Worm (Caenorhabditis elegans) whole organism, young adult: ENCODE results near the gene rnp-4.

Experiments
- B0019.2 ChIP-seq: fragments of 200-800 bp; sonication (Bioruptor generic); conservative IDR thresholded peaks from 2 replicates; pipeline ENCODE4 v1.3.6; 2022; ENCODE audit warnings: missing genetic modification reagents, missing genetic modification characterization, missing compliant biosample characterization
- B0261.1 ChIP-seq: sonication (generic microtip); optimal IDR thresholded peaks from 2 replicates; lab custom pipeline; 2016; ENCODE audit warnings: mild to moderate bottlenecking, missing genetic modification characterization, moderate library complexity, missing compliant biosample characterization
- F23B12.7 ChIP-seq: sonication (generic microtip); optimal IDR thresholded peaks from 2 replicates; lab custom pipeline; 2017; ENCODE audit warnings: missing genetic modification characterization, mild to moderate bottlenecking, missing compliant biosample characterization, antibody characterized with exemption, moderate library complexity; ENCODE audit not compliant: insufficient read depth
- F33H1.4 ChIP-seq: fragments of 200-800 bp; sonication (Bioruptor generic); IDR thresholded peaks from 2 replicates; pipeline ENCODE4 v1.3.6; 2022; ENCODE audit warnings: missing genetic modification reagents, missing genetic modification characterization, missing compliant biosample characterization
- F37B4.10 ChIP-seq: fragments of 200-800 bp; sonication (Bioruptor generic); IDR thresholded peaks from 2 replicates; pipeline ENCODE4 v1.3.6; 2022; ENCODE audit warnings: missing genetic modification characterization, missing compliant biosample characterization
- F49E8.2 ChIP-seq: sonication (generic microtip); optimal IDR thresholded peaks from 3 replicates; lab custom pipeline; 2017; ENCODE audit warnings: missing genetic modification characterization, mild to moderate bottlenecking, missing compliant biosample characterization, antibody characterized with exemption, moderate library complexity; ENCODE audit not compliant: insufficient read depth
- F55B11.4 ChIP-seq: sonication (generic microtip); optimal IDR thresholded peaks from 2 replicates; lab custom pipeline; 2016; ENCODE audit warnings: missing compliant biosample characterization, missing genetic modification characterization, borderline replicate concordance; ENCODE audit not compliant: insufficient read depth
- Y56A3A.18 ChIP-seq: fragments of 200-800 bp; sonication (Bioruptor generic); IDR thresholded peaks from 2 replicates; pipeline ENCODE4 v1.3.6; 2022; ENCODE audit warnings: missing genetic modification reagents, missing genetic modification characterization, missing compliant biosample characterization
- Y79H2A.3 ChIP-seq: fragments of 200-800 bp; sonication (Bioruptor generic); conservative IDR thresholded peaks from 2 replicates; pipeline ENCODE4 v1.3.6; 2022; ENCODE audit warnings: missing genetic modification reagents, missing genetic modification characterization, missing compliant biosample characterization
- ama-1 ChIP-seq, 3 experiments: fragments of 150-350 bp in 1 of 3; sonication (generic microtip) in 2 of 3; optimal IDR thresholded peaks; 2 replicates each; lab custom pipeline; 2014 to 2018; ENCODE audit warnings: missing biosample characterization in 2 of 3, missing genetic modification characterization in 2 of 3, missing genetic modification reagents in 2 of 3
- aptf-2 ChIP-seq: fragments of 200-800 bp; sonication (Bioruptor generic); conservative IDR thresholded peaks from 2 replicates; pipeline ENCODE4 v1.3.6; 2022; ENCODE audit warnings: missing genetic modification reagents, missing genetic modification characterization, missing compliant biosample characterization
- aptf-3 ChIP-seq: fragments of 200-800 bp; sonication (Bioruptor generic); IDR thresholded peaks from 2 replicates; pipeline ENCODE4 v1.3.6; 2022; ENCODE audit warnings: missing genetic modification characterization, missing compliant biosample characterization
- ceh-40 ChIP-seq: fragments of 200-800 bp; sonication (Bioruptor generic); IDR thresholded peaks from 2 replicates; pipeline ENCODE4 v1.3.6; 2022; ENCODE audit warnings: missing genetic modification characterization, missing compliant biosample characterization
- ceh-58 ChIP-seq: fragments of 200-800 bp; sonication (Bioruptor generic); IDR thresholded peaks from 2 replicates; pipeline ENCODE4 v1.3.6; 2022; ENCODE audit warnings: missing genetic modification characterization, missing compliant biosample characterization
- ceh-91 ChIP-seq: fragments of 200-800 bp; sonication (Bioruptor generic); IDR thresholded peaks from 2 replicates; pipeline ENCODE4 v1.3.6; 2022; ENCODE audit warnings: missing genetic modification reagents, missing genetic modification characterization, missing compliant biosample characterization
- die-1 ChIP-seq: sonication (generic microtip); optimal IDR thresholded peaks from 2 replicates; lab custom pipeline; 2016; ENCODE audit warnings: missing genotype, mild to moderate bottlenecking, missing genetic modification characterization, missing compliant biosample characterization
- dox-1 ChIP-seq: fragments of 200-800 bp; sonication (Bioruptor generic); IDR thresholded peaks from 2 replicates; pipeline ENCODE4 v1.3.6; 2022; ENCODE audit warnings: missing genetic modification reagents, missing genetic modification characterization, missing compliant biosample characterization
- efl-1 ChIP-seq: fragments of 150-350 bp; optimal IDR thresholded peaks from 2 replicates; lab custom pipeline; 2014; ENCODE audit warnings: missing biosample characterization, missing genetic modification reagents, missing genetic modification characterization
- him-1 ChIP-seq: sonication (generic microtip); optimal IDR thresholded peaks from 2 replicates; lab custom pipeline; 2016; ENCODE audit warnings: missing genotype, missing genetic modification reagents, missing genetic modification characterization, missing compliant biosample characterization
- hmg-1.2 ChIP-seq: fragments of 200-800 bp; sonication (Bioruptor generic); IDR thresholded peaks from 2 replicates; pipeline ENCODE4 v1.3.6; 2022; ENCODE audit warnings: missing genetic modification reagents, missing genetic modification characterization, missing compliant biosample characterization
- hrde-1 ChIP-seq: sonication (generic microtip); optimal IDR thresholded peaks from 2 replicates; lab custom pipeline; 2016; ENCODE audit warnings: missing genetic modification characterization, mild to moderate bottlenecking, missing compliant biosample characterization, moderate library complexity, missing genotype, missing genetic modification reagents, borderline replicate concordance
- let-526 ChIP-seq: fragments of 200-800 bp; sonication (Bioruptor generic); IDR thresholded peaks from 2 replicates; pipeline ENCODE4 v1.3.6; 2022; ENCODE audit warnings: missing genetic modification reagents, missing genetic modification characterization, missing compliant biosample characterization
- let-607 ChIP-seq, 2 experiments: fragments of 200-800 bp in 1 of 2; sonication (Bioruptor generic) in 1 of 2; sonication (generic microtip) in 1 of 2; optimal IDR thresholded peaks; 2 replicates each; lab custom pipeline; 2016 to 2018; ENCODE audit warnings: mild to moderate bottlenecking in 2 of 2, missing compliant biosample characterization in 2 of 2, missing genetic modification characterization in 2 of 2, moderate library complexity in 2 of 2, missing genotype in 1 of 2
- lin-35 ChIP-seq, 3 experiments: fragments of 150-350 bp in 2 of 3; sonication (generic microtip) in 1 of 3; optimal IDR thresholded peaks; 2 replicates each; lab custom pipeline; 2014 to 2018; ENCODE audit warnings: missing biosample characterization in 3 of 3, missing genetic modification characterization in 3 of 3, missing genetic modification reagents in 3 of 3
- lsl-1 ChIP-seq: fragments of 200-800 bp; sonication (Bioruptor generic); optimal IDR thresholded peaks from 2 replicates; lab custom pipeline; 2018; ENCODE audit warnings: mild to moderate bottlenecking, missing genetic modification characterization, moderate library complexity, missing compliant biosample characterization
- mes-4 ChIP-seq: sonication (generic microtip); optimal IDR thresholded peaks from 2 replicates; lab custom pipeline; 2016; ENCODE audit warnings: missing genotype, missing genetic modification characterization, missing compliant biosample characterization
- nfya-1 ChIP-seq: sonication (generic microtip); optimal IDR thresholded peaks from 2 replicates; lab custom pipeline; 2017; ENCODE audit warnings: antibody characterized with exemption, missing compliant biosample characterization, missing genetic modification characterization, borderline replicate concordance; ENCODE audit not compliant: insufficient read depth
- nfya-2 ChIP-seq: fragments of 200-800 bp; sonication (Bioruptor generic); IDR thresholded peaks from 2 replicates; pipeline ENCODE4 v1.3.6; 2022; ENCODE audit warnings: missing genetic modification reagents, missing genetic modification characterization, missing compliant biosample characterization
- nhr-80 ChIP-seq: sonication (generic microtip); optimal IDR thresholded peaks from 2 replicates; lab custom pipeline; 2016; ENCODE audit warnings: missing genetic modification characterization, missing compliant biosample characterization
- rcor-1 ChIP-seq: fragments of 200-800 bp; sonication (Bioruptor generic); IDR thresholded peaks from 2 replicates; pipeline ENCODE4 v1.3.6; 2022; ENCODE audit warnings: missing genetic modification reagents, missing genetic modification characterization, missing compliant biosample characterization
- rec-8 ChIP-seq, 2 experiments: sonication (generic microtip); optimal IDR thresholded peaks; 2 replicates each; lab custom pipeline; 2016; ENCODE audit warnings: mild to moderate bottlenecking in 2 of 2, missing genetic modification characterization in 2 of 2, missing genetic modification reagents in 2 of 2, missing genotype in 2 of 2, missing biosample characterization in 1 of 2, missing compliant biosample characterization in 1 of 2, moderate library complexity in 1 of 2
- repo-1 ChIP-seq: sonication (generic microtip); optimal IDR thresholded peaks from 2 replicates; lab custom pipeline; 2017; ENCODE audit warnings: mild to moderate bottlenecking, missing genetic modification characterization, missing compliant biosample characterization
- rpc-1 ChIP-seq, 2 experiments: fragments of 150-350 bp in 1 of 2; sonication (generic microtip) in 1 of 2; optimal IDR thresholded peaks; 2 replicates each; lab custom pipeline; 2014 to 2018; ENCODE audit warnings: missing biosample characterization in 1 of 2, missing genetic modification characterization in 1 of 2, missing genetic modification reagents in 1 of 2, missing genotype in 1 of 2
- sdz-38 ChIP-seq: sonication (generic microtip); optimal IDR thresholded peaks from 2 replicates; lab custom pipeline; 2016; ENCODE audit warnings: missing genotype, missing genetic modification characterization, missing compliant biosample characterization
- snpc-4 ChIP-seq, 5 experiments: fragments of 150-350 bp in 1 of 5; sonication (generic microtip) in 4 of 5; optimal IDR thresholded peaks; 2 replicates each; lab custom pipeline; 2014 to 2018; ENCODE audit warnings: missing genetic modification characterization in 5 of 5, missing biosample characterization in 3 of 5, antibody characterized with exemption in 2 of 5, mild to moderate bottlenecking in 2 of 5, missing compliant biosample characterization in 2 of 5, missing genotype in 2 of 5, moderate library complexity in 2 of 5, missing genetic modification reagents in 1 of 5
- tbp1 ChIP-seq: fragments of 200-800 bp; sonication (Bioruptor generic); optimal IDR thresholded peaks from 2 replicates; lab custom pipeline; 2018; ENCODE audit warnings: mild to moderate bottlenecking, missing genetic modification characterization, missing compliant biosample characterization
- tlf-1 ChIP-seq: fragments of 200-800 bp; sonication (Bioruptor generic); optimal IDR thresholded peaks from 2 replicates; lab custom pipeline; 2018; ENCODE audit warnings: mild to moderate bottlenecking, missing genetic modification characterization, missing compliant biosample characterization
- unc-130 ChIP-seq: sonication (generic microtip); optimal IDR thresholded peaks from 2 replicates; lab custom pipeline; 2016; ENCODE audit warnings: missing genetic modification reagents, missing genetic modification characterization, missing compliant biosample characterization
- zfh-2 ChIP-seq: fragments of 200-800 bp; sonication (Bioruptor generic); conservative IDR thresholded peaks from 2 replicates; pipeline ENCODE4 v1.3.6; 2022; ENCODE audit warnings: missing genetic modification reagents, missing genetic modification characterization, missing compliant biosample characterization

rnp-4 gene

DNA sequence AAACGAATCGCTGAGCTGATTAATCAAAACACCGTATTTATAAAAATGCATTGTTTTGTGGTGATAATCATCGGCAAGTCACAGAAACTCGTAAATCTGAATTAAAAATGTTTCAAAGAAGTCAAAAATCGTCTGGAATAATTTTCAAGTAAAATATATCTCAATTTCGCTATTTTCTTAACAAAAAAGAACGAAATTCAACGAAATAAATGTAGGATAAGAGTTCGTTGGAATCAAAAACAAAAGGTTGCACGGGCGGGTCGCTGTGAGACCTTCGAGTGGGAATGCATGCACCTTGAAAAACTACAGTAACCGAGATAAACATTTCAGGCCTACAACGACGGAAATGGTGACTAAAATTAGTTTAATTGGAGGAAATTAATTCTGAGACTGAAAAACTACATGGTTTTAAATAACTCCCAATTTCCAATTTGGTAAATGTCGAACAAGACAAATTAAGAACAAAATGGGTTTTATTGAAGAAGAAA lies 28.3 kb downstream of the rnp-4 start, which contains the start of gene C28A5.1 (continued):
- TF ChIP-seq let-607 (tag; optimal IDR thresholded peaks at IDR 0.05; lab: Kevin White, UChicago) = no peak
- 0 out of 2 replicates have a peak, but pooled peaks have one; percentile 25 for TF ChIP-seq Y56A3A.18
- no peak for TF ChIP-seq rpc-1 (optimal IDR thresholded peaks at IDR 0.05; lab: Kevin White, UChicago)
- TF ChIP-seq rpc-1 (tag; optimal IDR thresholded peaks at IDR 0.05; lab: Kevin White, UChicago) = peak; percentile 13
- peak; percentile 81 for TF ChIP-seq efl-1 (GFP tag; lab: Kevin White, UChicago)
- peak; percentile 79 for TF ChIP-seq unc-130
- peak; percentile 79 for TF ChIP-seq dox-1 (GFP tag; lab: Robert Waterston, UW)
- peak in 1 of 3 experiments; percentile 41 for TF ChIP-seq lin-35 (GFP tag; optimal IDR thresholded peaks at IDR 0.05; lab: Kevin White, UChicago)
- peak; percentile 65 for TF ChIP-seq F23B12.7
- TF ChIP-seq B0019.2 (GFP tag; lab: Robert Waterston, UW) = no peak
- no peak for TF ChIP-seq nhr-80 (tag; lab: Kevin White, UChicago)
- peak; percentile 14 for TF ChIP-seq snpc-4 (GFP tag; optimal IDR thresholded peaks at IDR 0.05; lab: Kevin White, UChicago)
- peak in 2 of 4 experiments; percentile 14 to 34 for TF ChIP-seq snpc-4 (tag; optimal IDR thresholded peaks at IDR 0.05; lab: Kevin White, UChicago)
- TF ChIP-seq mes-4 (tag; lab: Kevin White, UChicago) = no peak
- no peak for TF ChIP-seq sdz-38 (tag; lab: Kevin White, UChicago)
- peak; percentile 77 for TF ChIP-seq ceh-91
- TF ChIP-seq hrde-1 (tag; lab: Kevin White, UChicago) = peak; percentile 67
- peak; percentile 97 for TF ChIP-seq lsl-1 (GFP tag; lab: Kevin White, UChicago)
- TF ChIP-seq F49E8.2 = peak; percentile 68
- no peak for TF ChIP-seq die-1 (tag; lab: Kevin White, UChicago)
- peak; percentile 7; the same call in 1 of the 2 replicates for TF ChIP-seq rcor-1
- no peak for TF ChIP-seq let-526 (GFP tag; lab: Robert Waterston, UW)
- no peak for TF ChIP-seq zfh-2
- TF ChIP-seq him-1 (tag; lab: Kevin White, UChicago) = peak; percentile 86
- peak; percentile 95 for TF ChIP-seq F33H1.4 (GFP tag; lab: Robert Waterston, UW)
- peak; percentile 39 for TF ChIP-seq tbp1 (GFP tag; lab: Kevin White, UChicago)
- no peak for TF ChIP-seq nfya-1 (tag; lab: Kevin White, UChicago)
- TF ChIP-seq tlf-1 (GFP tag; lab: Kevin White, UChicago) = peak; percentile 30
- TF ChIP-seq repo-1 (tag; lab: Kevin White, UChicago) = no peak
- peak; percentile 26; the same call in 1 of the 2 replicates for TF ChIP-seq hmg-1.2 (GFP tag; lab: Robert Waterston, UW)

DNA sequence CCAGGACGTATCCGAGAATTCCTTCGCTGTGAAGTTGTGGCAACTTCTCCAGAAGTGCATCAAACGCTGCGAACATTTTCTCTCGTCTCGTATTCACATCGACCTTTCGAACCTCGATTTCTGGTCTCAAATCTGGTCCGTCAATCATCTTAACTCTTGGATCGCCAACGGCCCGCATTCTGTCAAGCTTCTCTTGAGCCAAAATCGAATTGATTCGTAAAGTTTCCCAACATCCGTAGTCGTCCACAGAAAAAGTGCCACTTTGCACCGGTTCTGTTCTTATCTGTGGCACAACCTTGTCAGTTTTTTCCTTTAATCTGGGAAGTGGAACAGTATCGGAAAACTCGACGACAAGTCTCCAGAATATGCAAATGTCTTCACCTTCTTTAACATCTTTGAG lies 29.2 kb downstream of the rnp-4 start:
- TF ChIP-seq B0261.1 (no peak), Y79H2A.3 (GFP tag; lab: Robert Waterston, UW) (no peak), rec-8 (tag; optimal IDR thresholded peaks at IDR 0.05; lab: Kevin White, UChicago) (no peak), ceh-40 (no peak), ceh-58 (GFP tag; lab: Robert Waterston, UW) (0 out of 2 replicates have a peak, but pooled peaks have one; percentile 59), F37B4.10 (GFP tag; lab: Robert Waterston, UW) (0 out of 2 replicates have a peak, but pooled peaks have one; percentile 75), aptf-3 (GFP tag; lab: Robert Waterston, UW) (peak; percentile 81; the same call in 1 of the 2 replicates), aptf-2 (GFP tag; lab: Robert Waterston, UW) (no peak), ama-1 (optimal IDR thresholded peaks at IDR 0.05; lab: Kevin White, UChicago) (no peak), ama-1 (GFP tag; optimal IDR thresholded peaks at IDR 0.05; lab: Kevin White, UChicago) (no peak), F55B11.4 (tag; lab: Kevin White, UChicago) (no peak), nfya-2 (GFP tag; lab: Robert Waterston, UW) (0 out of 2 replicates have a peak, but pooled peaks have one; percentile 18)
- TF ChIP-seq, all 124 proteins: peak for 4
